Fruit fly (Drosophila melanogaster) whole organism, embryonic: ENCODE measurements around the gene CG16985.

Experiments
- Ada2b ChIP-seq: fragments of 200-800 bp; sonication (Bioruptor generic); IDR thresholded peaks from 2 replicates; pipeline ENCODE4 v1.3.6; 2022; ENCODE audit warnings: missing biosample characterization, missing genetic modification characterization
- Bdp1 ChIP-seq: fragments of 200-800 bp; sonication (Bioruptor generic); optimal IDR thresholded peaks from 3 replicates; lab custom pipeline; 2016; ENCODE audit warnings: missing biosample characterization, missing genetic modification characterization
- CG10654 ChIP-seq: fragments of 200-800 bp; sonication (Bioruptor generic); optimal IDR thresholded peaks from 2 replicates; lab custom pipeline; 2016; ENCODE audit warnings: missing biosample characterization, missing genetic modification characterization
- CG11093 ChIP-seq: fragments of 200-800 bp; sonication (Bioruptor generic); IDR thresholded peaks from 3 replicates; pipeline ENCODE4 v1.3.6; 2022; ENCODE audit warnings: missing biosample characterization, missing genetic modification characterization
- CG11247 ChIP-seq: fragments of 200-800 bp; sonication (Bioruptor generic); IDR thresholded peaks from 2 replicates; pipeline ENCODE4 v1.3.6; 2022; ENCODE audit warnings: missing biosample characterization, missing genetic modification characterization
- CG11695 ChIP-seq: fragments of 200-800 bp; sonication (Bioruptor generic); IDR thresholded peaks from 3 replicates; pipeline ENCODE4 v1.3.6; 2022; ENCODE audit warnings: missing biosample characterization, missing genetic modification characterization
- CG12769 ChIP-seq: fragments of 200-800 bp; sonication (Bioruptor generic); optimal IDR thresholded peaks from 2 replicates; lab custom pipeline; 2019; ENCODE audit warnings: missing biosample characterization, mild to moderate bottlenecking, missing genetic modification characterization, moderate library complexity
- CG15479 ChIP-seq: fragments of 200-800 bp; sonication (Bioruptor generic); optimal IDR thresholded peaks from 3 replicates; lab custom pipeline; 2019; ENCODE audit warnings: missing biosample characterization, mild to moderate bottlenecking, missing genetic modification characterization, moderate library complexity
- CG16815 ChIP-seq: fragments of 200-800 bp; sonication (Bioruptor generic); optimal IDR thresholded peaks from 3 replicates; lab custom pipeline; 2017; ENCODE audit warnings: missing biosample characterization, mild to moderate bottlenecking, missing genetic modification characterization
- CG17385 ChIP-seq: fragments of 200-800 bp; sonication (Bioruptor generic); optimal IDR thresholded peaks from 3 replicates; lab custom pipeline; 2018; ENCODE audit warnings: missing biosample characterization, mild to moderate bottlenecking, missing genetic modification characterization
- CG18764 ChIP-seq: fragments of 200-800 bp; sonication (Bioruptor generic); optimal IDR thresholded peaks from 3 replicates; lab custom pipeline; 2016; ENCODE audit warnings: missing biosample characterization, missing genetic modification characterization
- CG6791 ChIP-seq: fragments of 200-800 bp; sonication (Bioruptor generic); IDR thresholded peaks from 3 replicates; pipeline ENCODE4 v1.3.6; 2022; ENCODE audit warnings: missing biosample characterization, missing genetic modification characterization; ENCODE audit not compliant: partially characterized antibody
- CG7786 ChIP-seq: fragments of 200-800 bp; sonication (Bioruptor generic); optimal IDR thresholded peaks from 2 replicates; lab custom pipeline; 2016; ENCODE audit warnings: missing biosample characterization, missing genetic modification characterization
- CG7839 ChIP-seq: fragments of 200-800 bp; sonication (Bioruptor generic); optimal IDR thresholded peaks from 3 replicates; lab custom pipeline; 2018; ENCODE audit warnings: missing biosample characterization, mild to moderate bottlenecking, missing genetic modification characterization, moderate library complexity
- CG9437 ChIP-seq: fragments of 200-800 bp; sonication (Bioruptor generic); optimal IDR thresholded peaks from 2 replicates; lab custom pipeline; 2018; ENCODE audit warnings: missing biosample characterization, mild to moderate bottlenecking, missing genetic modification characterization
- Dad ChIP-seq: fragments of 200-800 bp; sonication (Bioruptor generic); optimal IDR thresholded peaks from 3 replicates; lab custom pipeline; 2016; ENCODE audit warnings: missing biosample characterization, missing genetic modification characterization
- Dfd ChIP-seq, 2 experiments: fragments of >200 bp; optimal IDR thresholded peaks; 2 replicates each; lab custom pipeline; 2017; ENCODE audit warnings: missing biosample characterization in 2 of 2, missing genetic modification characterization in 2 of 2
- Elba2 ChIP-seq: fragments of 200-800 bp; sonication (Bioruptor generic); optimal IDR thresholded peaks from 3 replicates; lab custom pipeline; 2016; ENCODE audit warnings: missing biosample characterization, missing genetic modification characterization
- HHEX ChIP-seq: fragments of 200-800 bp; sonication (Bioruptor generic); optimal IDR thresholded peaks from 3 replicates; lab custom pipeline; 2017; ENCODE audit warnings: missing biosample characterization, mild to moderate bottlenecking, missing genetic modification characterization, missing genetic modification reagents
- Hr51 ChIP-seq, 2 experiments: fragments of 200-800 bp; sonication (Bioruptor generic); optimal IDR thresholded peaks; 2 replicates in 1 of 2; 3 replicates in 1 of 2; lab custom pipeline; 2016 to 2018; ENCODE audit warnings: missing biosample characterization in 2 of 2, missing genetic modification characterization in 2 of 2, mild to moderate bottlenecking in 1 of 2, moderate library complexity in 1 of 2
- Lim3 ChIP-seq: fragments of 200-800 bp; sonication (Bioruptor generic); IDR thresholded peaks from 2 replicates; pipeline ENCODE4 v1.3.6; 2022; ENCODE audit warnings: missing biosample characterization, missing genetic modification characterization
- MESR4 ChIP-seq: fragments of 200-800 bp; sonication (Bioruptor generic); optimal IDR thresholded peaks from 2 replicates; lab custom pipeline; 2018; ENCODE audit warnings: missing biosample characterization, mild to moderate bottlenecking, missing genetic modification characterization, moderate library complexity
- Med ChIP-seq: fragments of 200-800 bp; sonication (Bioruptor generic); peaks from one replicate; lab custom pipeline; 2016; ENCODE audit warnings: missing biosample characterization, missing genetic modification characterization, mild to moderate bottlenecking, inconsistent platforms, moderate library complexity
- Mes4 ChIP-seq: fragments of 200-800 bp; sonication (Bioruptor generic); optimal IDR thresholded peaks from 2 replicates; lab custom pipeline; 2016; ENCODE audit warnings: missing biosample characterization, missing genetic modification characterization
- Nf-YC ChIP-seq: fragments of 200-800 bp; optimal IDR thresholded peaks from 3 replicates; lab custom pipeline; 2019; ENCODE audit warnings: missing biosample characterization, mild to moderate bottlenecking, missing genetic modification characterization, moderate library complexity
- Opbp ChIP-seq: fragments of 200-800 bp; sonication (Bioruptor generic); IDR thresholded peaks from 3 replicates; pipeline ENCODE4 v1.3.6; 2022; ENCODE audit warnings: missing biosample characterization, missing genetic modification characterization; ENCODE audit not compliant: partially characterized antibody
- Stat92E ChIP-seq, 3 experiments: fragments of >200 bp in 2 of 3; fragments of 200-800 bp in 1 of 3; sonication (Bioruptor generic) in 1 of 3; optimal IDR thresholded peaks; 2 replicates each; lab custom pipeline; 2017 to 2019; ENCODE audit warnings: missing biosample characterization in 3 of 3, missing genetic modification characterization in 3 of 3, mild to moderate bottlenecking in 1 of 3, moderate library complexity in 1 of 3
- Taf1 ChIP-seq: fragments of 200-800 bp; sonication (Bioruptor generic); IDR thresholded peaks from 2 replicates; pipeline ENCODE4 v1.3.6; 2022; ENCODE audit warnings: missing biosample characterization, missing genetic modification characterization
- bab2 ChIP-seq: fragments of 200-800 bp; sonication (Bioruptor generic); optimal IDR thresholded peaks from 2 replicates; lab custom pipeline; 2016; ENCODE audit warnings: missing biosample characterization, missing genetic modification characterization
- btn ChIP-seq: fragments of 200-800 bp; sonication (Bioruptor generic); optimal IDR thresholded peaks from 2 replicates; lab custom pipeline; 2016; ENCODE audit warnings: missing biosample characterization, missing genetic modification characterization
- crp ChIP-seq, 2 experiments: fragments of 200-800 bp; sonication (Bioruptor generic); optimal IDR thresholded peaks; 2 replicates in 1 of 2; 3 replicates in 1 of 2; lab custom pipeline; 2017; ENCODE audit warnings: missing biosample characterization in 2 of 2, missing genetic modification characterization in 2 of 2, mild to moderate bottlenecking in 1 of 2, moderate library complexity in 1 of 2
- dm ChIP-seq: fragments of 200-800 bp; sonication (Bioruptor generic); optimal IDR thresholded peaks from 3 replicates; lab custom pipeline; 2016; ENCODE audit warnings: missing biosample characterization, missing genetic modification characterization
- dmrt99B ChIP-seq: fragments of 200-800 bp; sonication (Bioruptor generic); optimal IDR thresholded peaks from 2 replicates; lab custom pipeline; 2018; ENCODE audit warnings: missing biosample characterization, mild to moderate bottlenecking, missing genetic modification characterization, moderate library complexity
- ems ChIP-seq: fragments of 200-800 bp; sonication (Bioruptor generic); optimal IDR thresholded peaks from 3 replicates; lab custom pipeline; 2016; ENCODE audit warnings: missing biosample characterization, missing genetic modification characterization
- fd3F ChIP-seq: fragments of 200-800 bp; sonication (Bioruptor generic); optimal IDR thresholded peaks from 2 replicates; lab custom pipeline; 2018; ENCODE audit warnings: missing biosample characterization, mild to moderate bottlenecking, missing genetic modification characterization, moderate library complexity
- gem ChIP-seq: fragments of 200-800 bp; sonication (Bioruptor generic); optimal IDR thresholded peaks from 2 replicates; lab custom pipeline; 2019; ENCODE audit warnings: missing biosample characterization, mild to moderate bottlenecking, missing genetic modification characterization, moderate library complexity
- hbn ChIP-seq: fragments of 200-800 bp; sonication (Bioruptor generic); IDR thresholded peaks from 2 replicates; pipeline ENCODE4 v1.3.6; 2022; ENCODE audit warnings: missing biosample characterization, missing genetic modification characterization; ENCODE audit not compliant: partially characterized antibody
- ken ChIP-seq: fragments of 200-800 bp; sonication (Bioruptor generic); IDR thresholded peaks from 3 replicates; pipeline ENCODE4 v1.3.6; 2022; ENCODE audit warnings: missing biosample characterization, missing genetic modification characterization
- mld ChIP-seq: fragments of 200-800 bp; sonication (Bioruptor generic); IDR thresholded peaks from 3 replicates; pipeline ENCODE4 v1.3.6; 2022; ENCODE audit warnings: missing biosample characterization, missing genetic modification characterization; ENCODE audit not compliant: partially characterized antibody
- nau ChIP-seq: fragments of 200-800 bp; sonication (Bioruptor generic); optimal IDR thresholded peaks from 3 replicates; lab custom pipeline; 2017; ENCODE audit warnings: missing biosample characterization, mild to moderate bottlenecking, missing genetic modification characterization, missing genetic modification reagents
- nerfin-1 ChIP-seq: fragments of 200-800 bp; sonication (Bioruptor generic); optimal IDR thresholded peaks from 3 replicates; lab custom pipeline; 2019; ENCODE audit warnings: missing biosample characterization, mild to moderate bottlenecking, missing genetic modification characterization, moderate library complexity
- oc ChIP-seq: fragments of 200-800 bp; sonication (Bioruptor generic); optimal IDR thresholded peaks from 2 replicates; lab custom pipeline; 2018; ENCODE audit warnings: missing biosample characterization, mild to moderate bottlenecking, missing genetic modification characterization, moderate library complexity
- p53 ChIP-seq: fragments of 200-800 bp; sonication (Bioruptor generic); optimal IDR thresholded peaks from 2 replicates; lab custom pipeline; 2016; ENCODE audit warnings: missing biosample characterization, missing genetic modification characterization
- so ChIP-seq: fragments of 200-800 bp; sonication (Bioruptor generic); IDR thresholded peaks from 3 replicates; pipeline ENCODE4 v1.3.6; 2022; ENCODE audit warnings: missing biosample characterization, missing genetic modification characterization
- stc ChIP-seq: fragments of 200-800 bp; sonication (Bioruptor generic); IDR thresholded peaks from 2 replicates; pipeline ENCODE4 v1.3.6; 2022; ENCODE audit warnings: missing biosample characterization, missing genetic modification characterization
- tgo ChIP-seq: fragments of 200-800 bp; sonication (Bioruptor generic); IDR thresholded peaks from 3 replicates; pipeline ENCODE4 v1.3.6; 2022; ENCODE audit warnings: missing biosample characterization, missing genetic modification characterization
- tin ChIP-seq: fragments of 200-800 bp; sonication (Bioruptor generic); optimal IDR thresholded peaks from 3 replicates; lab custom pipeline; 2016; ENCODE audit warnings: missing biosample characterization, missing genetic modification characterization

Gene CG16985

DNA sequence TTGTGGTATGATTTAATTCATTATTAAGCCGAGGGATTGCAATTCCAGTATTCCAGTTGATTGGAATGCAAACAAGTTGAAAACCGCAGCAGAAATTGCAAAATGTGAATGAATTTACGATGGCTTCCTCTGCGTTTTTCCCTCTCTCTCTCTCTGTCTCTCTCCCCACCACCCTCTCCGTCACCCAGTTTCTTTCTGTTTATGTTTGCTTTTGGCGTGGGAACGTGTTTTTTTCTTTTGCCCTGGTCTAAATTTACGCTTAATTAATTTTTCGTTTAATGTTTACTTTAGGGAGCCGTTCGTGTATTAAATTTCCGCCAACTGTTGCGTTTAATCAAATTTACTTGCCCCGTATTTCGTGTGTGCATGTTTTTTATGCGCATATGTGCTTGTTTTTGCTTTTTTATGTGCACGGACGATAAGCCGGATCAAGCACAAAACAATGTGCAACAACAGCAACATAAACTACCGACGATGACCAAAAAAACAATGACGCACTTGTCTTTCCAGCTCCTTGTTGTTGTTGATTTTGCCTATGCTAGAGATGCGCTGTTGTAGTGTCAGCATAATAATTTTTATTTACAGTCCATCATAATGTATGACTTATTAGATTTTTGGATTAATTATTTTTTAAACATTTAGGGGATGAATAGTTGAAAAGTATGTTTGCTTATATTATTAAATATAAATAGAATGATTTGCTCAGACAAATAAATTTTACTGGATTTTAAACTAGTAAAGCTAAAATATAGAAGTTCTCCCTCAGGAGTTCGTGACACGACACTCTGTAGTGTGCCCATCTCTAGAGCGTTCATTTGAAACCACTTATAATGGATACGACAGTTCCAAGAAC lies 9.0 kb upstream of the CG16985 start (continued):
- peak; percentile 80 for TF ChIP-seq dmrt99B
- peak; percentile 80 for TF ChIP-seq CG17385 (GFP tag; lab: Kevin White, UChicago)
- TF ChIP-seq MESR4 (GFP tag; lab: Kevin White, UChicago), result no peak
- TF ChIP-seq mld (GFP tag; lab: Robert Waterston, UW), result peak; percentile 20; the same call in 1 of the 3 replicates
- TF ChIP-seq Taf1 (GFP tag; lab: Robert Waterston, UW), result peak; percentile 58; the same call in 1 of the 2 replicates
- peak; percentile 51 for TF ChIP-seq nau (GFP tag; lab: Kevin White, UChicago)
- TF ChIP-seq Elba2 (GFP tag; lab: Kevin White, UChicago), result no peak
- TF ChIP-seq Opbp, result no peak
- TF ChIP-seq tgo (GFP tag; lab: Robert Waterston, UW), result no peak; the same call in 2 of the 3 replicates
- TF ChIP-seq CG9437, result peak; percentile 69
- TF ChIP-seq Mes4 (GFP tag; lab: Kevin White, UChicago), result no peak
- peak; percentile 76 for TF ChIP-seq hbn (GFP tag; lab: Robert Waterston, UW)
- TF ChIP-seq Lim3 (GFP tag; lab: Robert Waterston, UW), result no peak
- peak; percentile 52; the same call in 1 of the 3 replicates for TF ChIP-seq ken (GFP tag; lab: Robert Waterston, UW)
- TF ChIP-seq Med (GFP tag; lab: Kevin White, UChicago), result peak; percentile 45
- 0 out of 2 replicates have a peak, but pooled peaks have one; percentile 10 for TF ChIP-seq stc (GFP tag; lab: Robert Waterston, UW)
- TF ChIP-seq CG11093 (GFP tag; lab: Robert Waterston, UW), result peak; percentile 64
- no peak for TF ChIP-seq CG15479 (GFP tag; lab: Kevin White, UChicago)
- TF ChIP-seq CG6791 (GFP tag; lab: Robert Waterston, UW), result peak; percentile 51; the same call in 2 of the 3 replicates
- peak; percentile 68 for TF ChIP-seq nerfin-1 (tag; lab: Kevin White, UChicago)
- no peak for TF ChIP-seq p53 (GFP tag; lab: Kevin White, UChicago)
- TF ChIP-seq CG10654 (GFP tag; lab: Kevin White, UChicago), result peak; percentile 24
- no peak for TF ChIP-seq Nf-YC (tag; lab: Kevin White, UChicago)
- peak; percentile 69 for TF ChIP-seq Ada2b (GFP tag; lab: Robert Waterston, UW)
- TF ChIP-seq fd3F, result peak; percentile 71
- peak; percentile 80 for TF ChIP-seq CG7839
- peak in 1 of 2 experiments; percentile 86 for TF ChIP-seq Hr51 (GFP tag; optimal IDR thresholded peaks at IDR 0.05; lab: Kevin White, UChicago)
- peak; percentile 63 for TF ChIP-seq oc
- peak; percentile 14 for TF ChIP-seq CG7786 (GFP tag; lab: Kevin White, UChicago)
- TF ChIP-seq CG11695 (GFP tag; lab: Robert Waterston, UW), result peak; percentile 76; the same call in 2 of the 3 replicates
- TF ChIP-seq CG11247, result peak; percentile 18; the same call in 1 of the 2 replicates
- TF ChIP-seq btn (GFP tag; lab: Kevin White, UChicago), result no peak
- peak in 1 of 3 experiments; percentile 99 for TF ChIP-seq Stat92E (GFP tag; optimal IDR thresholded peaks at IDR 0.05; lab: Kevin White, UChicago)
- peak; percentile 67 for TF ChIP-seq tin (GFP tag; lab: Kevin White, UChicago)
- peak; percentile 61; the same call in 1 of the 3 replicates for TF ChIP-seq so (GFP tag; lab: Robert Waterston, UW)
- TF ChIP-seq Bdp1 (GFP tag; lab: Kevin White, UChicago), result no peak
- TF ChIP-seq Dfd (GFP tag; optimal IDR thresholded peaks at IDR 0.05; lab: Kevin White, UChicago), result no peak
- peak; percentile 42 for TF ChIP-seq CG18764
- TF ChIP-seq CG16815 (GFP tag; lab: Kevin White, UChicago), result peak; percentile 43
- peak; percentile 63 for TF ChIP-seq HHEX (GFP tag; lab: Kevin White, UChicago)
- no peak for TF ChIP-seq ems (GFP tag; lab: Kevin White, UChicago)
- TF ChIP-seq crp (GFP tag; optimal IDR thresholded peaks at IDR 0.05; lab: Kevin White, UChicago), result no peak
- no peak for TF ChIP-seq dm (GFP tag; lab: Kevin White, UChicago)
- no peak for TF ChIP-seq Dad (GFP tag; lab: Kevin White, UChicago)
- no peak for TF ChIP-seq bab2
- TF ChIP-seq gem, result peak; percentile 88
- peak; percentile 17 for TF ChIP-seq CG12769 (tag; lab: Kevin White, UChicago)
